Fruit fly (Drosophila melanogaster): ENCODE measurements around the gene FucTD.

DNA sequence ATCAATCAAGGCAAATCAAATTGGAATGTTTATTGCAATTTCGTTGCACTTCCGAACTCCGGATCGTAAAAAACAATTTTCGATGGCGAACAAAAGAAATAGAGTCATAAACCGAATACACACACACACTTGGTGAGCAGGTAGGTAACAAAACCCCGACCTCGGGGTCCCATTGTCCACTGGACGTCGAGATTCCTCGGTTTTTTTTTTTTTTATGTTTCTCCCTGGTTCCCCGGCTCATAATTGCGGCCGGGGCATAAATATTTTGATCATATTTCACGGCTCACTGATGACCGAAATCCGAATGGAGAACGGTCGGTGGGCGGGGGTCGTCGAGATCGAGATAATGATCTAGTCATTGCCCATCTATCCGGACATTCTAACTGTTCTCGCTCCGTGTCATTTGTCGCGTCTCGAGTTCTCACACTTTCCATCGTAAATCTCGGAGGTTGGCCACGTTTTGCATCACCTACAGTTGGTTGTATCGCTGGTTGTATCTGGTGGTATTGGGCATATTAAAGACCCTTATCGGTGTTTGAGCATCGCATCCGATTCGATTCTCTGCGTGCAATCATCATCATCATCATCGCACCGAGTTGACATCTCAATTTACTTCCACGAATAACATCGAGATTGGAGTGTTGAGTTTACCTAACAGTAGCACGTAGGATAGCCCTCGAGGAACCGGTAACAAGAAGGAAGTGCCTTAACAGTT, 31.9 kb downstream of the FucTD start:
- no peak for TF ChIP-seq Pif1B (GFP tag; optimal IDR thresholded peaks at IDR 0.05)
- TF ChIP-seq CG8301 (tag; optimal IDR thresholded peaks at IDR 0.05) = no peak
- no peak for TF ChIP-seq D1 (tag; optimal IDR thresholded peaks at IDR 0.05)
- no peak for TF ChIP-seq CG12605 (GFP tag; IDR thresholded peaks at IDR 0.05)
- no peak for TF ChIP-seq CG9948 (tag; optimal IDR thresholded peaks at IDR 0.05)
- no peak for TF ChIP-seq fd96Ca (GFP tag; IDR thresholded peaks at IDR 0.05)
- TF ChIP-seq EcR (GFP tag; optimal IDR thresholded peaks at IDR 0.05) = no peak
- TF ChIP-seq Ets98B (GFP tag; IDR thresholded peaks at IDR 0.05) = no peak
- TF ChIP-seq Snoo (tag; optimal IDR thresholded peaks at IDR 0.05) = no peak
- TF ChIP-seq gl (tag; optimal IDR thresholded peaks at IDR 0.05) = no peak
- TF ChIP-seq CG15710 (tag; optimal IDR thresholded peaks at IDR 0.05) = no peak
- no peak for TF ChIP-seq CG14655 (GFP tag; optimal IDR thresholded peaks at IDR 0.05)

Data from whole organism, pupa.